Fruit fly (Drosophila melanogaster): ENCODE data around the gene CG4766.

Gene CG4766

dm6 chrX:6037180-6037946, 36.8 kb upstream of the CG4766 start, which contains the start of the genes rux and MCTS1 (continued):
- TF ChIP-seq pnt (GFP tag; optimal IDR thresholded peaks at IDR 0.05) (peak; percentile 30), Ssrp (tag; optimal IDR thresholded peaks at IDR 0.05) (peak; percentile 41), CG4820 (GFP tag; optimal IDR thresholded peaks at IDR 0.05) (peak; percentile 14), NfI (GFP tag; optimal IDR thresholded peaks at IDR 0.05) (peak; percentile 2), CG7556 (GFP tag; optimal IDR thresholded peaks at IDR 0.05) (peak; percentile 6), tin (GFP tag; optimal IDR thresholded peaks at IDR 0.05) (peak; percentile 22), pan (optimal IDR thresholded peaks at IDR 0.05) (no peak), pan (GFP tag; optimal IDR thresholded peaks at IDR 0.05 in 1 of 2, IDR thresholded peaks at IDR 0.05 in 1 of 2) (no peak), inv (GFP tag; IDR thresholded peaks at IDR 0.05; ENCODE audit: partially characterized antibody) (peak; percentile 89), CG6791 (GFP tag; IDR thresholded peaks at IDR 0.05; ENCODE audit: partially characterized antibody) (peak; percentile 89), grn (GFP tag; optimal IDR thresholded peaks at IDR 0.05) (no peak), CG4707 (GFP tag; optimal IDR thresholded peaks at IDR 0.05) (no peak), ase (GFP tag; IDR thresholded peaks at IDR 0.05) (no peak), sens (GFP tag) (peak; percentile 88), Camta (GFP tag; optimal IDR thresholded peaks at IDR 0.05) (peak; percentile 32), Pdp1 (GFP tag; optimal IDR thresholded peaks at IDR 0.05) (peak; percentile 29 to 53), MBD-R2 (GFP tag; IDR thresholded peaks at IDR 0.05) (peak; percentile 52; the same call in 1 of the 2 replicates), Ptx1 (GFP tag; IDR thresholded peaks at IDR 0.05) (peak; percentile 37), gfzf (GFP tag; optimal IDR thresholded peaks at IDR 0.05) (peak; percentile 65), crol (GFP tag; IDR thresholded peaks at IDR 0.05) (0 out of 2 replicates have a peak, but pooled peaks have one; percentile 13), CG15479 (GFP tag; optimal IDR thresholded peaks at IDR 0.05) (no peak), nerfin-2 (GFP tag; IDR thresholded peaks at IDR 0.05; ENCODE audit: partially characterized antibody) (peak; percentile 92), dysf (GFP tag; IDR thresholded peaks at IDR 0.05) (peak; percentile 42; the same call in 1 of the 3 replicates), CG11560 (tag; IDR thresholded peaks at IDR 0.05) (0 out of 3 replicates have a peak, but pooled peaks have one; percentile 45), nom (GFP tag; optimal IDR thresholded peaks at IDR 0.05) (no peak), D19B (GFP tag; optimal IDR thresholded peaks at IDR 0.05) (no peak), CG1603 (tag; optimal IDR thresholded peaks at IDR 0.05) (peak; percentile 65), CG15601 (tag; optimal IDR thresholded peaks at IDR 0.05) (no peak), CG12391 (tag; optimal IDR thresholded peaks at IDR 0.05) (peak; percentile 50), CG16863 (GFP tag; optimal IDR thresholded peaks at IDR 0.05) (peak; percentile 59), CG7928 (GFP tag; optimal IDR thresholded peaks at IDR 0.05) (no peak), ac (GFP tag; optimal IDR thresholded peaks at IDR 0.05) (no peak), Fer1 (GFP tag; optimal IDR thresholded peaks at IDR 0.05) (no peak), tgo (GFP tag; IDR thresholded peaks at IDR 0.05) (no peak), CG4404 (GFP tag; IDR thresholded peaks at IDR 0.05) (peak; percentile 37), Sry-δ (GFP tag; optimal IDR thresholded peaks at IDR 0.05) (peak; percentile 89), CG5245 (GFP tag; optimal IDR thresholded peaks at IDR 0.05) (peak; percentile 2), CG2116 (GFP tag; optimal IDR thresholded peaks at IDR 0.05) (peak; percentile 72), sug (tag; optimal IDR thresholded peaks at IDR 0.05) (peak; percentile 31), Dek (tag; optimal IDR thresholded peaks at IDR 0.05) (no peak), sisA (GFP tag; IDR thresholded peaks at IDR 0.05) (peak; percentile 54; the same call in 1 of the 2 replicates), dati (GFP tag; IDR thresholded peaks at IDR 0.05) (no peak), CG18599 (GFP tag; optimal IDR thresholded peaks at IDR 0.05) (peak; percentile 1), Dbx (GFP tag; IDR thresholded peaks at IDR 0.05) (peak; percentile 57; the same call in 2 of the 3 replicates), da (GFP tag; optimal IDR thresholded peaks at IDR 0.05) (no peak), bbx (GFP tag; IDR thresholded peaks at IDR 0.05; ENCODE audit: partially characterized antibody) (peak; percentile 92), Aef1 (GFP tag; IDR thresholded peaks at IDR 0.05) (peak; percentile 22; the same call in 1 of the 3 replicates), CG11398 (GFP tag; optimal IDR thresholded peaks at IDR 0.05) (no peak), HLHmδ (GFP tag; optimal IDR thresholded peaks at IDR 0.05) (no peak)

Measured in whole organism, embryonic.